Fruit fly (Drosophila melanogaster): ENCODE results near the gene CG33093.

- no peak for TF ChIP-seq gl (tag; optimal IDR thresholded peaks at IDR 0.05)
- no peak for TF ChIP-seq EcR (GFP tag; optimal IDR thresholded peaks at IDR 0.05)
These were observed 45.3 kb upstream of the CG33093 start for dm6 chr3R:22576979-22577378.

Measured in whole organism, pupa.